Worm (Caenorhabditis elegans) whole organism, L4/young adult: ENCODE data around the gene cit-1.2.

Source experiments
- W03F9.2 ChIP-seq: fragments of 150-350 bp; optimal IDR thresholded peaks from 2 replicates; lab custom pipeline; 2014; ENCODE audit warnings: missing biosample characterization, missing genetic modification characterization
- dao-5 ChIP-seq: sonication (generic microtip); optimal IDR thresholded peaks from 2 replicates; lab custom pipeline; 2016; ENCODE audit warnings: missing genotype, missing genetic modification characterization, moderate library complexity, missing compliant biosample characterization
- him-1 ChIP-seq: sonication (generic microtip); optimal IDR thresholded peaks from 2 replicates; lab custom pipeline; 2016; ENCODE audit warnings: missing genotype, missing genetic modification reagents, missing genetic modification characterization, missing compliant biosample characterization

- no peak for TF ChIP-seq W03F9.2 (tag; lab: Kevin White, UChicago)
- TF ChIP-seq dao-5 (tag; lab: Kevin White, UChicago): no peak
- no peak for TF ChIP-seq him-1 (tag; lab: Kevin White, UChicago)
Observed at ce11 chrIII:7972687-7973086, 37.9 kb upstream of the cit-1.2 start.
